Worm (Caenorhabditis elegans): ENCODE measurements around the gene F54C8.1.
"Not testable (repeated sequence)": the region's sequence is repeated elsewhere in the genome, so short reads cannot be mapped to it uniquely, and the experiment has no call there.

F54C8.1 gene

DNA sequence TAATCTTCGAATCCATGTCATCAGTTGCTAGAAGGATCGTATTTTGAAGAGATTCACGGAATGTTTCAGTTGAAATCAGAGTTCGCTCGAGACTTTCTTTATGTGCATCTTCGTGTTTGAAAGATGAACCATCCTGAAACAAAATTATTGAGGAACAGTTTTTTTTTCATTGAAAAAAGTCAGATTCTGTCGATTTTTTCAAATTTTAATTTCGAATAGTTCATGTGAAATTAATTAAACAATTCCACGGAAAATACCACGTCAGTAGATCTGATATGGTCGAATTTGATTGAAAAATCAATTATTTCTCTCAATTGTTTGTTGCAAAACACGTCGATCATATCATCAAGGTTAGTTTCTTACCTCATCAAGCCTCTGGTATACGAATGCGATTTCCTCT lies at the start of gene F54C8.1:
TSS of gene F54C8.1 (plus strand) at position 301 of the 400 bp plus-strand sequence.
- TF ChIP-seq med-1 (GFP tag; optimal IDR thresholded peaks at IDR 0.05; ENCODE audit: insufficient read depth): no peak
- no peak for TF ChIP-seq klf-2 (GFP tag; conservative IDR thresholded peaks at IDR 0.05)
- no peak for TF ChIP-seq T22C8.4 (GFP tag; IDR thresholded peaks at IDR 0.05)
- TF ChIP-seq cog-1 (tag; optimal IDR thresholded peaks at IDR 0.05): no peak
- TF ChIP-seq ref-1 (GFP tag; conservative IDR thresholded peaks at IDR 0.05): no peak
- TF ChIP-seq ztf-23 (GFP tag; IDR thresholded peaks at IDR 0.05): no peak
- TF ChIP-seq flt-1 (GFP tag; IDR thresholded peaks at IDR 0.05): no peak
- TF ChIP-seq ztf-29 (GFP tag; IDR thresholded peaks at IDR 0.05): no peak
- no peak for TF ChIP-seq tab-1 (GFP tag; IDR thresholded peaks at IDR 0.05)

- TF ChIP-seq tab-1 (GFP tag; IDR thresholded peaks at IDR 0.05) (no peak), klf-2 (GFP tag; conservative IDR thresholded peaks at IDR 0.05) (no peak), T22C8.4 (GFP tag; IDR thresholded peaks at IDR 0.05) (no peak), ztf-23 (GFP tag; IDR thresholded peaks at IDR 0.05) (no peak), cog-1 (tag; optimal IDR thresholded peaks at IDR 0.05) (no peak), med-1 (GFP tag; optimal IDR thresholded peaks at IDR 0.05; ENCODE audit: insufficient read depth) (no peak), ref-1 (GFP tag; conservative IDR thresholded peaks at IDR 0.05) (no peak), flt-1 (GFP tag; IDR thresholded peaks at IDR 0.05) (no peak), ztf-29 (GFP tag; IDR thresholded peaks at IDR 0.05) (no peak)
Measured at ce11 chrIII:9390007-9390406, 49.5 kb upstream of the F54C8.1 start, which contains the start of gene slc-17.2. TSS of gene slc-17.2 (minus strand) at chrIII:9390107.

DNA sequence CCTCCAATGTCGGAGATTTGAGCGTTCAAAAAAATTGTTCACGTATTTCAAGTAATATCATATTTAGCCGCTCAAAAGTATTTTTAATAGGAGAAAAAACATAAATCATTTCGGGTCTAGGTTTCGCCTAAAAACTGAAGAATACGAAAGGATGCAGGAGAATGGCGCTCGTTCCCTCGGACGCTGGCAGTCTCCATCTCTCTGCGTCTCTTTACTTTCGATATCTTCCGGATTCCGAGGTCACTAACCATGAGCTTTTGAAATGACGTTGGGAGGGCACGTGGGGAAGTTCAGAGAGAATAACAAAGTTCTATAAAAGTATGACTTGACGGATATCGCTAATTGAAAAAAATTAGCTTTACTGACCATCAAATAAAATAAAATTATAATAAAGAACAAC lies 48.6 kb upstream of the F54C8.1 start:
- no peak for TF ChIP-seq ztf-29 (GFP tag; IDR thresholded peaks at IDR 0.05)
- TF ChIP-seq flt-1 (GFP tag; IDR thresholded peaks at IDR 0.05): no peak
- TF ChIP-seq ref-1 (GFP tag; conservative IDR thresholded peaks at IDR 0.05): no peak
- TF ChIP-seq cog-1 (tag; optimal IDR thresholded peaks at IDR 0.05): no peak
- TF ChIP-seq tab-1 (GFP tag; IDR thresholded peaks at IDR 0.05): no peak
- TF ChIP-seq ztf-23 (GFP tag; IDR thresholded peaks at IDR 0.05): no peak
- TF ChIP-seq klf-2 (GFP tag; conservative IDR thresholded peaks at IDR 0.05): no peak
- TF ChIP-seq med-1 (GFP tag; optimal IDR thresholded peaks at IDR 0.05; ENCODE audit: insufficient read depth): no peak
- TF ChIP-seq T22C8.4 (GFP tag; IDR thresholded peaks at IDR 0.05): no peak

ce11 chrIII:9393114-9393780 lies 46.3 kb upstream of the F54C8.1 start, which contains the start of the genes gpr-2 and rgr-1:
TSS of gene gpr-2 (minus strand) at chrIII:9393164.
TSS of gene rgr-1 (plus strand) at chrIII:9393730.
- no peak for TF ChIP-seq flt-1 (GFP tag; IDR thresholded peaks at IDR 0.05)
- TF ChIP-seq T22C8.4 (GFP tag; IDR thresholded peaks at IDR 0.05): no peak
- no peak for TF ChIP-seq klf-2 (GFP tag; conservative IDR thresholded peaks at IDR 0.05)
- no peak for TF ChIP-seq ztf-29 (GFP tag; IDR thresholded peaks at IDR 0.05)
- no peak for TF ChIP-seq ztf-23 (GFP tag; IDR thresholded peaks at IDR 0.05)
- TF ChIP-seq tab-1 (GFP tag; IDR thresholded peaks at IDR 0.05): no peak
- TF ChIP-seq ref-1 (GFP tag; conservative IDR thresholded peaks at IDR 0.05): no peak
- TF ChIP-seq med-1 (GFP tag; optimal IDR thresholded peaks at IDR 0.05; ENCODE audit: insufficient read depth): no peak
- TF ChIP-seq cog-1 (tag; optimal IDR thresholded peaks at IDR 0.05): no peak

DNA sequence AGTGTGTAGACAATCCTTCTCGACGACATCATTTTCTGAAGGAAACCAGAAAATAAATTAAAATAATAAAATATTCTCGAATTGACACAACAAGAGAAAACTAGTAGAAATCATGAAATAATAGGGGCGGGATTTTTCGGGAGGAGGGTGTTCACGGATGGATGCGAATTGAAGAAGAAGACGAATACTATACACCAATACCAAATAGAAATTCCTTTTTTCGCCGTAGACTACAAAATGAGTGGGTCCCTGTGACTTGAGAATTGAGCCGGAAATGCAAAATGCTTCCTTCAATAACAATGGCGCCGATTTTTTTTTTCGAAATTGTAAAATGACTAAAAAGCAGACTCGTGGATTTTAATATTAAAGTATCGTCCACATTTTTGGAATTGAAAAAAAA lies 38.5 kb upstream of the F54C8.1 start, which contains the start of gene nlp-48:
TSS of gene nlp-48 (minus strand) at position 101 of the 400 bp plus-strand sequence.
- TF ChIP-seq med-1 (GFP tag; optimal IDR thresholded peaks at IDR 0.05; ENCODE audit: insufficient read depth) (no peak), ref-1 (GFP tag; conservative IDR thresholded peaks at IDR 0.05) (no peak), tab-1 (GFP tag; IDR thresholded peaks at IDR 0.05) (no peak), ztf-29 (GFP tag; IDR thresholded peaks at IDR 0.05) (no peak), cog-1 (tag; optimal IDR thresholded peaks at IDR 0.05) (no peak), ztf-23 (GFP tag; IDR thresholded peaks at IDR 0.05) (no peak), flt-1 (GFP tag; IDR thresholded peaks at IDR 0.05) (no peak), klf-2 (GFP tag; conservative IDR thresholded peaks at IDR 0.05) (no peak), T22C8.4 (GFP tag; IDR thresholded peaks at IDR 0.05) (no peak)

- no peak for TF ChIP-seq T22C8.4 (GFP tag; IDR thresholded peaks at IDR 0.05)
- peak; percentile 47; the same call in 1 of the 2 replicates for TF ChIP-seq ztf-23 (GFP tag; IDR thresholded peaks at IDR 0.05)
- no peak for TF ChIP-seq tab-1 (GFP tag; IDR thresholded peaks at IDR 0.05)
- no peak for TF ChIP-seq med-1 (GFP tag; optimal IDR thresholded peaks at IDR 0.05; ENCODE audit: insufficient read depth)
Measured at ce11 chrIII:9406600-9406999, 32.9 kb upstream of the F54C8.1 start, which contains the start of gene T26G10.1. TSS of gene T26G10.1 (minus strand) at chrIII:9406641.

ce11 chrIII:9408304-9408703 lies 31.2 kb upstream of the F54C8.1 start:
- TF ChIP-seq tab-1 (GFP tag; IDR thresholded peaks at IDR 0.05): 0 out of 2 replicates have a peak, but pooled peaks have one; percentile 45

- TF ChIP-seq T22C8.4 (GFP tag; IDR thresholded peaks at IDR 0.05): no peak
- TF ChIP-seq ztf-23 (GFP tag; IDR thresholded peaks at IDR 0.05): no peak
Measured at ce11 chrIII:9413340-9413739, 26.2 kb upstream of the F54C8.1 start, which contains the start of gene T26G10.3. TSS of gene T26G10.3 (minus strand) at chrIII:9413440.

DNA sequence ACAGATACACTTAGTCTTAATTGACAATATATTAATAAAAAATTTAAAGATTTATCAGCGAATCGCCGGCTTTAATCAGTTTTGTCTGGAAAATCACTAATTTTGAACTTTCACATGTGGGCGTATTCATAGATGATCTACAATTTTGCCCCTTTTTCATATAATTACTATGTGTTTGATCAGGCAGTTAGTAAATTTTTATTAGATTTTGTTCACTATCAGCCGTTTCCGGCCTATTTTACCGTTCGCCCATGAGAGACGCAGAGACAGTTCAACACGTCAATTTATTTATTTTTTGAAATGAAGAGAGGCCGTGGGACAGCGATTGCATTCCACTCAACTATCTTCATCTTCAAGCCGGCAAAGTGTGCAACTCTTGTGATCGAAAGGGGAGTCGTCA lies 19.3 kb upstream of the F54C8.1 start, which contains the start of gene T26G10.4:
TSS of gene T26G10.4 (plus strand) at position 301 of the 400 bp plus-strand sequence.
- TF ChIP-seq med-1 (GFP tag; optimal IDR thresholded peaks at IDR 0.05; ENCODE audit: insufficient read depth); ztf-29 (GFP tag; IDR thresholded peaks at IDR 0.05); ztf-23 (GFP tag; IDR thresholded peaks at IDR 0.05): not testable (repeated sequence)

- TF ChIP-seq ztf-29 (GFP tag; IDR thresholded peaks at IDR 0.05) (no peak), med-1 (GFP tag; optimal IDR thresholded peaks at IDR 0.05; ENCODE audit: insufficient read depth) (no peak), klf-2 (GFP tag; conservative IDR thresholded peaks at IDR 0.05) (no peak), T22C8.4 (GFP tag; IDR thresholded peaks at IDR 0.05) (no peak), ref-1 (GFP tag; conservative IDR thresholded peaks at IDR 0.05) (no peak), cog-1 (tag; optimal IDR thresholded peaks at IDR 0.05) (no peak), ztf-23 (GFP tag; IDR thresholded peaks at IDR 0.05) (no peak), flt-1 (GFP tag; IDR thresholded peaks at IDR 0.05) (no peak)
Measured at ce11 chrIII:9426301-9426700, 13.2 kb upstream of the F54C8.1 start, which contains the start of gene T26G10.5. TSS of gene T26G10.5 (minus strand) at chrIII:9426401.

Data from whole organism, midembryonic.